Worm (Caenorhabditis elegans) whole organism, L1 larva: Measurements from ENCODE around the gene F09E5.12.

Experiments
- nhr-11 ChIP-seq: fragments of 150-350 bp; optimal IDR thresholded peaks from 2 replicates; lab custom pipeline; 2014; ENCODE audit warnings: missing biosample characterization, missing genetic modification characterization
- nhr-12 ChIP-seq: sonication (generic microtip); optimal IDR thresholded peaks from 2 replicates; lab custom pipeline; 2017; ENCODE audit warnings: missing biosample characterization, missing genetic modification characterization

DNA sequence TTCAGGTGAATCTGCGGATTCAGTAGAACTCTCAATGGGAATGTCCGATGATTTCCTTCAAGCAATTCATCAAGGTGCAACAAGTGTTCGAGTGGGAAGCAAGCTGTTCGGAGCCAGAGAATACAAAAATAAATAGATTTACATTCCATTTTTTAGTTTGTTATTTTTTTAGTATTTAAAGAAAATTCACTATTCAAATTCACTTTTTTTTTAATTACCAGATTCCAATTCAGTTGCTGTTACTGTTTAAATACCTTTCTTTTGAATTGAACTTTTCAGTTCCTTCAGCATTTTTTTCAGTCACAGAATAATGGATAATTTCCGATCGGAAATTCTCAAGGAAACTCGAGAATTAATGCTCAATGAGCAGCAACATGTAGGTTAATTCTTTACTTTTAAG lies 18.7 kb downstream of the F09E5.12 start, which contains the start of gene F09E5.7:
- TF ChIP-seq nhr-12 (tag; lab: Kevin White, UChicago) (no peak), nhr-11 (tag; lab: Kevin White, UChicago) (no peak)
